Worm (Caenorhabditis elegans) whole organism, L1 larva: ENCODE results near the gene dkf-2.

Experiments used
- ama-1 ChIP-seq: fragments of 150-350 bp; optimal IDR thresholded peaks from 2 replicates; lab custom pipeline; 2014
- fos-1 ChIP-seq: fragments of 150-350 bp; optimal IDR thresholded peaks from 2 replicates; lab custom pipeline; 2014; ENCODE audit warnings: missing biosample characterization, missing genetic modification characterization
- lin-14 ChIP-seq: fragments of 200-800 bp; sonication (Bioruptor generic); optimal IDR thresholded peaks from 2 replicates; lab custom pipeline; 2018; ENCODE audit warnings: mild to moderate bottlenecking, missing genetic modification characterization, moderate library complexity, missing compliant biosample characterization
- nhr-237 ChIP-seq: fragments of 150-350 bp; optimal IDR thresholded peaks from 2 replicates; lab custom pipeline; 2014; ENCODE audit warnings: missing biosample characterization, missing genetic modification characterization
- skn-1 ChIP-seq: fragments of 150-350 bp; optimal IDR thresholded peaks from 2 replicates; lab custom pipeline; 2014; ENCODE audit warnings: missing biosample characterization, missing genetic modification characterization
- snpc-4 ChIP-seq: fragments of 150-350 bp; optimal IDR thresholded peaks from 2 replicates; lab custom pipeline; 2014; ENCODE audit warnings: missing biosample characterization, missing genetic modification characterization
- tbx-2 ChIP-seq: sonication (generic microtip); optimal IDR thresholded peaks from 2 replicates; lab custom pipeline; 2016; ENCODE audit warnings: missing genetic modification characterization, missing compliant biosample characterization
- unc-62 ChIP-seq: fragments of 150-350 bp; optimal IDR thresholded peaks from 2 replicates; lab custom pipeline; 2014; ENCODE audit warnings: missing biosample characterization, missing genetic modification reagents, missing genetic modification characterization

DNA sequence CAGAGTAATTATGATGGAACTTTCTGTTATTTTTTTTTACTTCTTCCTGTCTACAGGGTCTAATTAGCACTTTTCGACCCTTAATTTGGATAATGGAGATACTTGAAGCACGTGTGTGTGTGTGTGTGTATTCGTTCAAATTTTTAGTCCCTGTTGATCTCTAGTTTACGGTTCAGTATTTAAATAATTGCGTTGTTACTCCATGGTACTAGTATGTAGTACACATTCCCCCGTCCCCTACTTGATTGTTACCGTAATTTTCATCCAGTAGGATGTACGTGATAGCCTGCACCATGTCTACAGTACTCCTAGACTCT is 31.8 kb downstream of the dkf-2 start:
- TF ChIP-seq unc-62 (GFP tag; lab: Kevin White, UChicago) (no peak), nhr-237 (tag; lab: Kevin White, UChicago) (no peak), snpc-4 (tag; lab: Kevin White, UChicago) (no peak), fos-1 (tag; lab: Kevin White, UChicago) (no peak), tbx-2 (tag; lab: Kevin White, UChicago) (no peak), ama-1 (lab: Kevin White, UChicago) (no peak), lin-14 (GFP tag; lab: Kevin White, UChicago) (no peak), skn-1 (tag; lab: Kevin White, UChicago) (no peak)
